Worm (Caenorhabditis elegans): ENCODE results near the gene Y97E10AR.2.

Gene Y97E10AR.2

DNA sequence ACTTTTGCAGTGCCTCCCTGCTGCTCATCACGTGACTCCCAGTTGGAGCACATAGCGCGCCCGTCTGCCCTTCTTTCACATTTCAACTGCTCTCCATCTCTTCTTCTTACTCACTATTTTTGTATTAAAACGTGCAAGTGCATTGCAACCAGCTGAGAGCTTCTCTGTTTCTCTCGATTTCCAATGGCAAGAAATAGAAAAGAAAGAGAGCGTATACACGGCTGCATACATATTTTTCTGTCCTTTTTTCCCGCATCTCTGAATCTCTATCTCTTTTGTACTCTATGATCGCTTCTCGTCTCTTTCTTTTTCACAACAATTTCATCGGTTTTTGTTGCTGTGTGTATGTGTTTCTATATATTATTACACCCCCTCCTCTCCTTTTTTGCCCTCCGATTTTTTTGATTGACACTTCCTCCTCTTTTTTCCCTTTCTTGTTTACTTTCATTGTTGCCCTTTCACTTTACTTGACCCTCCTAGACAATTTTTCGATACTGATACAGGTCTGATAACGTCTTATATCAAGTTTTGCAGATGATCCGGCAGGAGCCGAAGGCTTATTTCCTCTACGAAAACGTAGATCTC, 5.0 kb downstream of the Y97E10AR.2 start, which contains the start of gene Y97E10AR.1:
TSS of gene Y97E10AR.1 (plus strand) at position 535 of the 585 bp plus-strand sequence.
- TF ChIP-seq bed-2 (GFP tag; IDR thresholded peaks at IDR 0.05): no peak
- no peak for TF ChIP-seq lsy-27 (tag; optimal IDR thresholded peaks at IDR 0.05; ENCODE audit: borderline replicate concordance, insufficient read depth)
- no peak for TF ChIP-seq aptf-2 (GFP tag; conservative IDR thresholded peaks at IDR 0.05)
- no peak for TF ChIP-seq B0019.2 (GFP tag; conservative IDR thresholded peaks at IDR 0.05)
- TF ChIP-seq D2030.7 (GFP tag; IDR thresholded peaks at IDR 0.05): no peak
- no peak for TF ChIP-seq ceh-40 (GFP tag; IDR thresholded peaks at IDR 0.05)
- no peak for TF ChIP-seq F55B11.4 (tag; optimal IDR thresholded peaks at IDR 0.05; ENCODE audit: borderline replicate concordance, insufficient read depth)
- TF ChIP-seq C06A6.2 (GFP tag; conservative IDR thresholded peaks at IDR 0.05): no peak; the same call in 1 of the 2 replicates
- no peak for TF ChIP-seq tbp1 (GFP tag; optimal IDR thresholded peaks at IDR 0.05)
- no peak for TF ChIP-seq nfya-2 (GFP tag; IDR thresholded peaks at IDR 0.05)
- TF ChIP-seq F37B4.10 (GFP tag; IDR thresholded peaks at IDR 0.05): no peak
- TF ChIP-seq repo-1 (tag; optimal IDR thresholded peaks at IDR 0.05): no peak
- peak; percentile 57 for TF ChIP-seq pbrm-1 (GFP tag; IDR thresholded peaks at IDR 0.05)
- no peak for TF ChIP-seq T26A5.8 (tag; optimal IDR thresholded peaks at IDR 0.05)
- TF ChIP-seq rpc-1 (optimal IDR thresholded peaks at IDR 0.05): no peak
- TF ChIP-seq rpc-1 (tag; optimal IDR thresholded peaks at IDR 0.05): no peak
- 0 out of 2 replicates have a peak, but pooled peaks have one; percentile 68 for TF ChIP-seq Y53G8AR.9 (GFP tag; conservative IDR thresholded peaks at IDR 0.05)
- TF ChIP-seq lag-1 (GFP tag; IDR thresholded peaks at IDR 0.05): no peak
- no peak for TF ChIP-seq sea-2 (GFP tag; IDR thresholded peaks at IDR 0.05)
- TF ChIP-seq K12H6.12 (tag; optimal IDR thresholded peaks at IDR 0.05): peak; percentile 81
- TF ChIP-seq athp-1 (tag; optimal IDR thresholded peaks at IDR 0.05): no peak
- no peak for TF ChIP-seq C17E4.6 (GFP tag; IDR thresholded peaks at IDR 0.05)
- TF ChIP-seq lin-54 (GFP tag; optimal IDR thresholded peaks at IDR 0.05): no peak
- peak; percentile 42 for TF ChIP-seq F23B12.7 (tag; optimal IDR thresholded peaks at IDR 0.05; ENCODE audit: insufficient read depth)
- TF ChIP-seq dpff-1 (tag; optimal IDR thresholded peaks at IDR 0.05): no peak
- no peak; the same call in 1 of the 2 replicates for TF ChIP-seq dox-1 (GFP tag; IDR thresholded peaks at IDR 0.05)
- TF ChIP-seq lir-1 (GFP tag; conservative IDR thresholded peaks at IDR 0.05): no peak
- no peak for TF ChIP-seq Y53F4B.3 (GFP tag; IDR thresholded peaks at IDR 0.05)
- TF ChIP-seq sdz-38 (tag; optimal IDR thresholded peaks at IDR 0.05): no peak
- peak; percentile 98 for TF ChIP-seq nhr-80 (tag; optimal IDR thresholded peaks at IDR 0.05)
- TF ChIP-seq somi-1 (GFP tag; optimal IDR thresholded peaks at IDR 0.05): no peak
- no peak for TF ChIP-seq snpc-1.3 (tag; optimal IDR thresholded peaks at IDR 0.05; ENCODE audit: insufficient read depth)
- TF ChIP-seq egl-44 (GFP tag; IDR thresholded peaks at IDR 0.05): no peak
- no peak for TF ChIP-seq akir-1 (GFP tag; optimal IDR thresholded peaks at IDR 0.05)
- no peak for TF ChIP-seq hmg-20 (GFP tag; IDR thresholded peaks at IDR 0.05)
- peak; percentile 84 for TF ChIP-seq lin-40 (tag; optimal IDR thresholded peaks at IDR 0.05)
- TF ChIP-seq attf-6 (GFP tag; IDR thresholded peaks at IDR 0.05): no peak
- TF ChIP-seq pha-4 (tag; optimal IDR thresholded peaks at IDR 0.05): peak; percentile 58
- no peak for TF ChIP-seq nhr-179 (tag; optimal IDR thresholded peaks at IDR 0.05)
- TF ChIP-seq ceh-58 (GFP tag; IDR thresholded peaks at IDR 0.05): no peak
- TF ChIP-seq F57C9.4 (tag; optimal IDR thresholded peaks at IDR 0.05): no peak
- peak; percentile 62 to 68 for TF ChIP-seq let-607 (tag; optimal IDR thresholded peaks at IDR 0.05)
- TF ChIP-seq ets-4 (GFP tag; optimal IDR thresholded peaks at IDR 0.05): peak; percentile 52
- peak; percentile 85 for TF ChIP-seq attf-5 (GFP tag; optimal IDR thresholded peaks at IDR 0.05)
- peak; percentile 8; the same call in 1 of the 2 replicates for TF ChIP-seq egrh-3 (GFP tag; IDR thresholded peaks at IDR 0.05)
- TF ChIP-seq cebp-2 (GFP tag; IDR thresholded peaks at IDR 0.05): no peak
- 0 out of 2 replicates have a peak, but pooled peaks have one; percentile 21 for TF ChIP-seq rcor-1 (GFP tag; IDR thresholded peaks at IDR 0.05)
- no peak for TF ChIP-seq egl-18 (GFP tag; IDR thresholded peaks at IDR 0.05)
- peak; percentile 58 for TF ChIP-seq nhr-90 (tag; optimal IDR thresholded peaks at IDR 0.05)
